Worm (Caenorhabditis elegans) whole organism, L3 larva: ENCODE results near the gene C03B1.6.

ENCODE experiments used
- R02D3.7 ChIP-seq: fragments of 150-350 bp; optimal IDR thresholded peaks from 2 replicates; lab custom pipeline; 2014; ENCODE audit warnings: missing biosample characterization, missing genetic modification characterization
- aly-2 ChIP-seq: fragments of 150-350 bp; optimal IDR thresholded peaks from 2 replicates; lab custom pipeline; 2014; ENCODE audit warnings: missing biosample characterization, missing genetic modification characterization
- ceh-28 ChIP-seq: fragments of 150-350 bp; optimal IDR thresholded peaks from 2 replicates; lab custom pipeline; 2014; ENCODE audit warnings: missing biosample characterization, missing genetic modification reagents, missing genetic modification characterization
- ceh-82 ChIP-seq: fragments of 150-350 bp; optimal IDR thresholded peaks from 2 replicates; lab custom pipeline; 2014; ENCODE audit warnings: missing biosample characterization, missing genetic modification characterization
- daf-12 ChIP-seq: fragments of 150-350 bp; optimal IDR thresholded peaks from 2 replicates; lab custom pipeline; 2014; ENCODE audit warnings: missing biosample characterization, missing genetic modification reagents, missing genetic modification characterization
- egl-27 ChIP-seq: sonication (generic microtip); optimal IDR thresholded peaks from 4 replicates; lab custom pipeline; 2017; ENCODE audit warnings: missing biosample characterization, missing genetic modification reagents, missing genetic modification characterization
- elt-1 ChIP-seq: fragments of 150-350 bp; optimal IDR thresholded peaks from 2 replicates; lab custom pipeline; 2014; ENCODE audit warnings: missing biosample characterization, missing genetic modification characterization
- elt-2 ChIP-seq: sonication (generic microtip); optimal IDR thresholded peaks from 2 replicates; lab custom pipeline; 2016; ENCODE audit warnings: missing genetic modification reagents, mild to moderate bottlenecking, missing genetic modification characterization, missing compliant biosample characterization
- elt-3 ChIP-seq, 3 experiments: fragments of 150-350 bp in 1 of 3; sonication (generic microtip) in 2 of 3; optimal IDR thresholded peaks; 2 replicates in 2 of 3; 4 replicates in 1 of 3; lab custom pipeline; 2014 to 2017; ENCODE audit warnings: missing biosample characterization in 3 of 3, missing genetic modification characterization in 3 of 3
- fkh-10 ChIP-seq: sonication (generic microtip); optimal IDR thresholded peaks from 2 replicates; lab custom pipeline; 2017; ENCODE audit warnings: missing biosample characterization, missing genetic modification reagents, missing genetic modification characterization
- fkh-2 ChIP-seq: fragments of 150-350 bp; optimal IDR thresholded peaks from 2 replicates; lab custom pipeline; 2014; ENCODE audit warnings: missing biosample characterization, missing genetic modification reagents, missing genetic modification characterization
- lin-15B ChIP-seq: fragments of 150-350 bp; optimal IDR thresholded peaks from 2 replicates; lab custom pipeline; 2014; ENCODE audit warnings: missing biosample characterization, missing genetic modification characterization
- nfya-1 ChIP-seq: sonication (generic microtip); optimal IDR thresholded peaks from 2 replicates; lab custom pipeline; 2017; ENCODE audit warnings: missing genetic modification characterization, mild to moderate bottlenecking, missing compliant biosample characterization, antibody characterized with exemption, moderate library complexity; ENCODE audit not compliant: insufficient read depth
- nhr-11 ChIP-seq: fragments of 150-350 bp; optimal IDR thresholded peaks from 2 replicates; lab custom pipeline; 2014; ENCODE audit warnings: missing biosample characterization, missing genetic modification characterization
- nhr-12 ChIP-seq: fragments of 150-350 bp; optimal IDR thresholded peaks from 2 replicates; lab custom pipeline; 2014; ENCODE audit warnings: missing biosample characterization, missing genetic modification characterization
- nhr-23 ChIP-seq: fragments of 150-350 bp; optimal IDR thresholded peaks from 2 replicates; lab custom pipeline; 2014; ENCODE audit warnings: missing biosample characterization, missing genetic modification reagents, missing genetic modification characterization
- nhr-237 ChIP-seq: fragments of 150-350 bp; optimal IDR thresholded peaks from 2 replicates; lab custom pipeline; 2014; ENCODE audit warnings: missing biosample characterization, missing genetic modification characterization
- nhr-25 ChIP-seq: sonication (generic microtip); optimal IDR thresholded peaks from 2 replicates; lab custom pipeline; 2017; ENCODE audit warnings: missing biosample characterization, missing genetic modification characterization
- nhr-43 ChIP-seq: sonication (generic microtip); optimal IDR thresholded peaks from 2 replicates; lab custom pipeline; 2016; ENCODE audit warnings: mild to moderate bottlenecking, missing genetic modification characterization, missing compliant biosample characterization; ENCODE audit not compliant: poor library complexity, severe bottlenecking
- nhr-67 ChIP-seq: fragments of 150-350 bp; optimal IDR thresholded peaks from 2 replicates; lab custom pipeline; 2014; ENCODE audit warnings: missing biosample characterization, missing genetic modification characterization
- nhr-77 ChIP-seq: fragments of 150-350 bp; optimal IDR thresholded peaks from 2 replicates; lab custom pipeline; 2014; ENCODE audit warnings: missing biosample characterization, missing genetic modification characterization
- pha-4 ChIP-seq: fragments of 150-350 bp; optimal IDR thresholded peaks from 2 replicates; lab custom pipeline; 2014; ENCODE audit warnings: missing biosample characterization, missing genetic modification reagents, missing genetic modification characterization
- pqm-1 ChIP-seq: fragments of 150-350 bp; optimal IDR thresholded peaks from 2 replicates; lab custom pipeline; 2017; ENCODE audit warnings: missing biosample characterization, missing genetic modification characterization, inconsistent platforms
- sea-2 ChIP-seq: fragments of 150-350 bp; sonication (generic microtip); optimal IDR thresholded peaks from 4 replicates; lab custom pipeline; 2014; ENCODE audit warnings: missing biosample characterization, missing genetic modification reagents, missing genetic modification characterization
- snpc-4 ChIP-seq: fragments of 150-350 bp; optimal IDR thresholded peaks from 2 replicates; lab custom pipeline; 2014; ENCODE audit warnings: missing biosample characterization, missing genetic modification characterization
- tbx-2 ChIP-seq: sonication (generic microtip); optimal IDR thresholded peaks from 2 replicates; lab custom pipeline; 2016; ENCODE audit warnings: mild to moderate bottlenecking, missing genetic modification characterization, missing compliant biosample characterization
- unc-39 ChIP-seq: sonication (generic microtip); optimal IDR thresholded peaks from 4 replicates; lab custom pipeline; 2017; ENCODE audit warnings: missing biosample characterization, missing genetic modification characterization
- unc-62 ChIP-seq: fragments of 150-350 bp; sonication (generic microtip); optimal IDR thresholded peaks from 4 replicates; lab custom pipeline; 2014; ENCODE audit warnings: missing biosample characterization, missing genetic modification reagents, missing genetic modification characterization
- ztf-11 ChIP-seq: fragments of 150-350 bp; optimal IDR thresholded peaks from 2 replicates; lab custom pipeline; 2014; ENCODE audit warnings: missing biosample characterization, missing genetic modification characterization
- ztf-4 ChIP-seq: fragments of 150-350 bp; optimal IDR thresholded peaks from 2 replicates; lab custom pipeline; 2014; ENCODE audit warnings: missing biosample characterization, missing genetic modification characterization

The C03B1.6 gene

ce11 chrX:6320887-6321286 lies 29.2 kb upstream of the C03B1.6 start (continued):
- TF ChIP-seq pqm-1 (tag; lab: Kevin White, UChicago) (no peak), tbx-2 (tag; lab: Kevin White, UChicago) (no peak), daf-12 (tag; lab: Kevin White, UChicago) (no peak), nhr-77 (tag; lab: Kevin White, UChicago) (no peak), nhr-12 (tag; lab: Kevin White, UChicago) (no peak), unc-39 (tag; lab: Kevin White, UChicago) (no peak), unc-62 (GFP tag; lab: Kevin White, UChicago) (no peak)

ce11 chrX:6321380-6321779 lies 28.7 kb upstream of the C03B1.6 start:
- TF ChIP-seq elt-1 (peak; percentile 59), nhr-12 (tag; lab: Kevin White, UChicago) (no peak)

- peak; percentile 1 for TF ChIP-seq nhr-23
- no peak for TF ChIP-seq ceh-28 (tag; lab: Kevin White, UChicago)
- no peak for TF ChIP-seq elt-2 (tag; lab: Kevin White, UChicago)
- no peak for TF ChIP-seq ztf-11 (tag; lab: Kevin White, UChicago)
- no peak for TF ChIP-seq fkh-2 (tag; lab: Kevin White, UChicago)
- peak; percentile 77 for TF ChIP-seq nhr-25 (tag; lab: Kevin White, UChicago)
- peak; percentile 11 for TF ChIP-seq nfya-1 (tag; lab: Kevin White, UChicago)
- TF ChIP-seq ceh-82 (tag; lab: Kevin White, UChicago) = no peak
- no peak for TF ChIP-seq lin-15B (tag; lab: Kevin White, UChicago)
- TF ChIP-seq tbx-2 (tag; lab: Kevin White, UChicago) = no peak
Observed at ce11 chrX:6323129-6323528, 27.0 kb upstream of the C03B1.6 start, which contains the start of gene col-167. TSS of gene col-167 (plus strand) at chrX:6323488.

- TF ChIP-seq R02D3.7 (tag; lab: Kevin White, UChicago) = peak; percentile 31
- peak; percentile 35 for TF ChIP-seq ceh-28 (tag; lab: Kevin White, UChicago)
- peak; percentile 55 for TF ChIP-seq aly-2 (tag; lab: Kevin White, UChicago)
- peak; percentile 14 for TF ChIP-seq tbx-2 (tag; lab: Kevin White, UChicago)
Observed at ce11 chrX:6324124-6324893, 25.8 kb upstream of the C03B1.6 start.

- TF ChIP-seq fkh-2 (tag; lab: Kevin White, UChicago) = no peak
- no peak for TF ChIP-seq pha-4 (tag; lab: Kevin White, UChicago)
Observed at ce11 chrX:6326088-6326487, 24.0 kb upstream of the C03B1.6 start, which contains the start of gene col-168. TSS of gene col-168 (plus strand) at chrX:6326388.

ce11 chrX:6328860-6329259 lies 21.3 kb upstream of the C03B1.6 start, which contains the start of gene col-169:
TSS of gene col-169 (plus strand) at chrX:6329160.
- TF ChIP-seq elt-3 (tag; optimal IDR thresholded peaks at IDR 0.05; lab: Kevin White, UChicago) (peak in 1 of 3 experiments; percentile 24), ztf-11 (tag; lab: Kevin White, UChicago) (no peak), snpc-4 (tag; lab: Kevin White, UChicago) (no peak)

ce11 chrX:6331409-6331808 lies 18.7 kb upstream of the C03B1.6 start, which contains the start of gene col-170:
TSS of gene col-170 (plus strand) at chrX:6331709.
- no peak for TF ChIP-seq ztf-4
- no peak for TF ChIP-seq fkh-10
- TF ChIP-seq elt-3 (tag; optimal IDR thresholded peaks at IDR 0.05; lab: Kevin White, UChicago) = no peak
- TF ChIP-seq nhr-77 (tag; lab: Kevin White, UChicago) = no peak
- no peak for TF ChIP-seq nhr-43 (tag; lab: Kevin White, UChicago)
- no peak for TF ChIP-seq unc-62 (GFP tag; lab: Kevin White, UChicago)
- TF ChIP-seq sea-2 (GFP tag; lab: Kevin White, UChicago) = no peak
- TF ChIP-seq nhr-67 (tag; lab: Kevin White, UChicago) = no peak
- no peak for TF ChIP-seq nhr-237 (tag; lab: Kevin White, UChicago)
- no peak for TF ChIP-seq fkh-2 (tag; lab: Kevin White, UChicago)
- no peak for TF ChIP-seq nhr-23
- no peak for TF ChIP-seq nhr-11 (tag; lab: Kevin White, UChicago)
- no peak for TF ChIP-seq egl-27 (tag; lab: Kevin White, UChicago)
- TF ChIP-seq, all 47 proteins: peak for 0
